1 fruit fly cellular context compared by ENCODE assay signal in genomic region chr3L:5182255-5182993, dm6.
TF ChIP-seq lines count a peak whose summit lies in the region.

No protein-coding gene starts in this region.

TF ChIP-seq in whole organism, embryonic, 481 proteins besides CTCF, POLR2A, EP300 and RAD21 (continued from another document):
- TF ChIP-seq CG13624 (GFP tag; optimal IDR thresholded peaks at IDR 0.05; lab: Kevin White, UChicago), result peak; percentile 32
- 0 out of 2 replicates have a peak, but pooled peaks have one; percentile 47 for TF ChIP-seq ara (GFP tag; IDR thresholded peaks at IDR 0.05; lab: Robert Waterston, UW)
- TF ChIP-seq Aef1 (GFP tag; IDR thresholded peaks at IDR 0.05; lab: Robert Waterston, UW), result 0 out of 3 replicates have a peak, but pooled peaks have one; percentile 15
- peak; percentile 21 for TF ChIP-seq tap (tag; optimal IDR thresholded peaks at IDR 0.05; lab: Kevin White, UChicago)
- TF ChIP-seq cwo (GFP tag; optimal IDR thresholded peaks at IDR 0.05; lab: Kevin White, UChicago), result peak; percentile 62
- peak; percentile 6 for TF ChIP-seq Sry-δ (GFP tag; optimal IDR thresholded peaks at IDR 0.05; lab: Kevin White, UChicago)
- peak; percentile 63 for TF ChIP-seq Meics (GFP tag; optimal IDR thresholded peaks at IDR 0.05; lab: Kevin White, UChicago)
- TF ChIP-seq CG18599 (GFP tag; optimal IDR thresholded peaks at IDR 0.05; lab: Kevin White, UChicago), result peak; percentile 80
